Fruit fly (Drosophila melanogaster) whole organism, embryonic: ENCODE measurements around the gene Ugt49B2.

Experiments
- Adf1 ChIP-seq: fragments of 200-800 bp; sonication (Bioruptor generic); IDR thresholded peaks from 2 replicates; pipeline ENCODE4 v1.3.6; 2022; ENCODE audit warnings: missing biosample characterization, missing genetic modification characterization
- BEAF-32 ChIP-seq: fragments of 200-800 bp; sonication (Bioruptor generic); optimal IDR thresholded peaks from 3 replicates; lab custom pipeline; 2017; ENCODE audit warnings: missing biosample characterization, missing genetic modification characterization, mild to moderate bottlenecking, moderate library complexity, missing genetic modification reagents
- CG1024 ChIP-seq: fragments of 200-800 bp; sonication (Bioruptor generic); IDR thresholded peaks from 2 replicates; pipeline ENCODE4 v1.3.6; 2022; ENCODE audit warnings: missing biosample characterization, missing genetic modification characterization
- CG10366 ChIP-seq: fragments of 200-800 bp; sonication (Bioruptor generic); IDR thresholded peaks from 2 replicates; pipeline ENCODE4 v1.3.6; 2022; ENCODE audit warnings: missing biosample characterization, missing genetic modification characterization
- CG10462 ChIP-seq: fragments of 200-800 bp; sonication (Bioruptor generic); optimal IDR thresholded peaks from 2 replicates; lab custom pipeline; 2016; ENCODE audit warnings: missing biosample characterization, missing genetic modification characterization
- CG11456 ChIP-seq: fragments of 200-800 bp; sonication (Bioruptor generic); IDR thresholded peaks from 3 replicates; pipeline ENCODE4 v1.3.6; 2022; ENCODE audit warnings: missing biosample characterization, missing genetic modification characterization
- CG12769 ChIP-seq: fragments of 200-800 bp; sonication (Bioruptor generic); optimal IDR thresholded peaks from 2 replicates; lab custom pipeline; 2019; ENCODE audit warnings: missing biosample characterization, mild to moderate bottlenecking, missing genetic modification characterization, moderate library complexity
- CG14965 ChIP-seq: fragments of 200-800 bp; sonication (Bioruptor generic); optimal IDR thresholded peaks from 2 replicates; lab custom pipeline; 2016; ENCODE audit warnings: missing biosample characterization, missing genetic modification characterization, borderline replicate concordance
- CG15514 ChIP-seq: fragments of 200-800 bp; sonication (Bioruptor generic); optimal IDR thresholded peaks from 3 replicates; lab custom pipeline; 2017; ENCODE audit warnings: missing biosample characterization, missing genetic modification characterization, mild to moderate bottlenecking, moderate library complexity, missing genetic modification reagents
- CG15601 ChIP-seq: fragments of 200-800 bp; sonication (Bioruptor generic); optimal IDR thresholded peaks from 3 replicates; lab custom pipeline; 2019; ENCODE audit warnings: missing biosample characterization, mild to moderate bottlenecking, missing genetic modification characterization, moderate library complexity
- CG15696 ChIP-seq: fragments of 200-800 bp; sonication (Bioruptor generic); optimal IDR thresholded peaks from 2 replicates; lab custom pipeline; 2019; ENCODE audit warnings: missing biosample characterization, mild to moderate bottlenecking, missing genetic modification characterization, moderate library complexity
- CG2875 ChIP-seq: fragments of 200-800 bp; sonication (Bioruptor generic); optimal IDR thresholded peaks from 2 replicates; lab custom pipeline; 2017; ENCODE audit warnings: missing biosample characterization, mild to moderate bottlenecking, missing genetic modification characterization, missing genetic modification reagents
- CG2889 ChIP-seq: fragments of 200-800 bp; sonication (Bioruptor generic); IDR thresholded peaks from 3 replicates; pipeline ENCODE4 v1.3.6; 2022; ENCODE audit warnings: missing biosample characterization, missing genetic modification characterization
- CG34224 ChIP-seq: fragments of 200-800 bp; sonication (Bioruptor generic); IDR thresholded peaks from 3 replicates; pipeline ENCODE4 v1.3.6; 2022; ENCODE audit warnings: missing biosample characterization, missing genetic modification characterization; ENCODE audit not compliant: partially characterized antibody
- CG34376 ChIP-seq: fragments of 200-800 bp; sonication (Bioruptor generic); optimal IDR thresholded peaks from 2 replicates; lab custom pipeline; 2018; ENCODE audit warnings: missing biosample characterization, mild to moderate bottlenecking, missing genetic modification characterization
- CG4707 ChIP-seq: fragments of 200-800 bp; sonication (Bioruptor generic); optimal IDR thresholded peaks from 2 replicates; lab custom pipeline; 2018; ENCODE audit warnings: missing biosample characterization, mild to moderate bottlenecking, missing genetic modification characterization, moderate library complexity
- CG4854 ChIP-seq: fragments of 200-800 bp; sonication (Bioruptor generic); optimal IDR thresholded peaks from 2 replicates; lab custom pipeline; 2016; ENCODE audit warnings: missing biosample characterization, missing genetic modification characterization, inconsistent platforms
- CG5180 ChIP-seq: fragments of 200-800 bp; sonication (Bioruptor generic); optimal IDR thresholded peaks from 3 replicates; lab custom pipeline; 2017; ENCODE audit warnings: missing biosample characterization, missing genetic modification characterization, mild to moderate bottlenecking, moderate library complexity, missing genetic modification reagents
- CG9932 ChIP-seq: fragments of 200-800 bp; sonication (Bioruptor generic); IDR thresholded peaks from 2 replicates; pipeline ENCODE4 v1.3.6; 2022; ENCODE audit warnings: missing biosample characterization, missing genetic modification characterization
- Dad ChIP-seq: fragments of 200-800 bp; sonication (Bioruptor generic); optimal IDR thresholded peaks from 3 replicates; lab custom pipeline; 2016; ENCODE audit warnings: missing biosample characterization, missing genetic modification characterization
- Dll ChIP-seq: fragments of 200-800 bp; sonication (Bioruptor generic); IDR thresholded peaks from 4 replicates; pipeline ENCODE4 v1.3.6; 2022; ENCODE audit warnings: missing biosample characterization, missing genetic modification characterization; ENCODE audit not compliant: partially characterized antibody
- Doc3 ChIP-seq: fragments of 200-800 bp; sonication (Bioruptor generic); IDR thresholded peaks from 3 replicates; pipeline ENCODE4 v1.3.6; 2022; ENCODE audit warnings: missing biosample characterization, missing genetic modification characterization; ENCODE audit not compliant: partially characterized antibody
- HLH54F ChIP-seq: fragments of 200-800 bp; sonication (Bioruptor generic); optimal IDR thresholded peaks from 3 replicates; lab custom pipeline; 2016; ENCODE audit warnings: missing biosample characterization, missing genetic modification characterization
- Mad ChIP-seq: fragments of 200-800 bp; sonication (Bioruptor generic); optimal IDR thresholded peaks from 2 replicates; lab custom pipeline; 2016; ENCODE audit warnings: missing biosample characterization, missing genetic modification characterization
- Nf-YC ChIP-seq: fragments of 200-800 bp; optimal IDR thresholded peaks from 3 replicates; lab custom pipeline; 2019; ENCODE audit warnings: missing biosample characterization, mild to moderate bottlenecking, missing genetic modification characterization, moderate library complexity
- Ptx1 ChIP-seq: fragments of 200-800 bp; sonication (Bioruptor generic); IDR thresholded peaks from 2 replicates; pipeline ENCODE4 v1.3.6; 2022; ENCODE audit warnings: missing biosample characterization, missing genetic modification characterization
- Ravus ChIP-seq: fragments of 200-800 bp; sonication (Bioruptor generic); IDR thresholded peaks from 2 replicates; pipeline ENCODE4 v1.3.6; 2022; ENCODE audit warnings: missing biosample characterization, missing genetic modification characterization
- Ssrp ChIP-seq: fragments of 200-800 bp; sonication (Bioruptor generic); optimal IDR thresholded peaks from 2 replicates; lab custom pipeline; 2018; ENCODE audit warnings: missing biosample characterization, mild to moderate bottlenecking, missing genetic modification characterization, moderate library complexity
- chinmo ChIP-seq: fragments of 200-800 bp; sonication (Bioruptor generic); IDR thresholded peaks from 4 replicates; pipeline ENCODE4 v1.3.6; 2022; ENCODE audit warnings: missing biosample characterization, missing genetic modification characterization; ENCODE audit not compliant: partially characterized antibody
- cwo ChIP-seq: fragments of 200-800 bp; sonication (Bioruptor generic); optimal IDR thresholded peaks from 3 replicates; lab custom pipeline; 2017; ENCODE audit warnings: missing biosample characterization, missing genetic modification characterization, mild to moderate bottlenecking, moderate library complexity, missing genetic modification reagents
- dpn ChIP-seq, 2 experiments: fragments of 200-800 bp; sonication (Bioruptor generic); optimal IDR thresholded peaks; 3 replicates each; lab custom pipeline; 2016; ENCODE audit warnings: missing biosample characterization in 2 of 2, missing genetic modification characterization in 2 of 2
- ftz-f1 ChIP-seq: fragments of 200-800 bp; sonication (Bioruptor generic); optimal IDR thresholded peaks from 2 replicates; lab custom pipeline; 2016; ENCODE audit warnings: missing biosample characterization, missing genetic modification characterization
- grn ChIP-seq: fragments of 200-800 bp; sonication (Bioruptor generic); optimal IDR thresholded peaks from 3 replicates; lab custom pipeline; 2017; ENCODE audit warnings: missing biosample characterization, missing genetic modification characterization
- lbe ChIP-seq: fragments of 200-800 bp; sonication (Bioruptor generic); optimal IDR thresholded peaks from 2 replicates; lab custom pipeline; 2016; ENCODE audit warnings: missing biosample characterization, mild to moderate bottlenecking, missing genetic modification characterization
- luna ChIP-seq: fragments of 200-800 bp; sonication (Bioruptor generic); optimal IDR thresholded peaks from 2 replicates; lab custom pipeline; 2016; ENCODE audit warnings: missing biosample characterization, missing genetic modification characterization
- mld ChIP-seq: fragments of 200-800 bp; sonication (Bioruptor generic); IDR thresholded peaks from 3 replicates; pipeline ENCODE4 v1.3.6; 2022; ENCODE audit warnings: missing biosample characterization, missing genetic modification characterization; ENCODE audit not compliant: partially characterized antibody
- nerfin-2 ChIP-seq: fragments of 200-800 bp; sonication (Bioruptor generic); IDR thresholded peaks from 2 replicates; pipeline ENCODE4 v1.3.6; 2022; ENCODE audit warnings: missing biosample characterization, missing genetic modification characterization; ENCODE audit not compliant: partially characterized antibody
- otp ChIP-seq: fragments of 200-800 bp; sonication (Bioruptor generic); IDR thresholded peaks from 3 replicates; pipeline ENCODE4, ENCODE4 v1.3.6; 2022; ENCODE audit warnings: missing biosample characterization, missing genetic modification characterization
- pan ChIP-seq, 4 experiments: fragments of >200 bp in 3 of 4; fragments of 200-800 bp in 1 of 4; sonication (Bioruptor generic) in 1 of 4; optimal IDR thresholded peaks in 3 of 4; IDR thresholded peaks in 1 of 4; 2 replicates each; pipeline versions ENCODE4 v1.3.6 to Lab custom; 2017 to 2022; ENCODE audit warnings: missing biosample characterization in 2 of 4, missing genetic modification characterization in 2 of 4, mixed read lengths in 1 of 4
- pnt ChIP-seq: fragments of 200-800 bp; sonication (Bioruptor generic); optimal IDR thresholded peaks from 3 replicates; lab custom pipeline; 2016; ENCODE audit warnings: missing biosample characterization, missing genetic modification characterization
- prd ChIP-seq, 3 experiments: fragments of >200 bp in 2 of 3; fragments of 200-800 bp in 1 of 3; sonication (Bioruptor generic) in 1 of 3; optimal IDR thresholded peaks in 2 of 3; IDR thresholded peaks in 1 of 3; 2 replicates in 2 of 3; 3 replicates in 1 of 3; pipeline versions ENCODE4 v1.3.6 to Lab custom; 2017 to 2022; ENCODE audit warnings: missing biosample characterization in 1 of 3, missing genetic modification characterization in 1 of 3
- rib ChIP-seq: fragments of 200-800 bp; sonication (Bioruptor generic); IDR thresholded peaks from 2 replicates; pipeline ENCODE4 v1.3.6; 2022; ENCODE audit warnings: missing biosample characterization, missing genetic modification characterization
- salm ChIP-seq: fragments of 200-800 bp; sonication (Bioruptor generic); optimal IDR thresholded peaks from 2 replicates; lab custom pipeline; 2018; ENCODE audit warnings: missing biosample characterization, mild to moderate bottlenecking, missing genetic modification characterization
- sd ChIP-seq: fragments of 200-800 bp; sonication (Bioruptor generic); optimal IDR thresholded peaks from 3 replicates; lab custom pipeline; 2018; ENCODE audit warnings: missing biosample characterization, mild to moderate bottlenecking, missing genetic modification characterization, moderate library complexity
- vnd ChIP-seq: fragments of 200-800 bp; sonication (Bioruptor generic); IDR thresholded peaks from 3 replicates; pipeline ENCODE4 v1.3.6; 2022; ENCODE audit warnings: missing biosample characterization, missing genetic modification characterization; ENCODE audit not compliant: partially characterized antibody
- wek ChIP-seq: fragments of 200-800 bp; sonication (Bioruptor generic); optimal IDR thresholded peaks from 3 replicates; lab custom pipeline; 2018; ENCODE audit warnings: missing biosample characterization, mild to moderate bottlenecking, missing genetic modification characterization, moderate library complexity

Gene Ugt49B2

DNA sequence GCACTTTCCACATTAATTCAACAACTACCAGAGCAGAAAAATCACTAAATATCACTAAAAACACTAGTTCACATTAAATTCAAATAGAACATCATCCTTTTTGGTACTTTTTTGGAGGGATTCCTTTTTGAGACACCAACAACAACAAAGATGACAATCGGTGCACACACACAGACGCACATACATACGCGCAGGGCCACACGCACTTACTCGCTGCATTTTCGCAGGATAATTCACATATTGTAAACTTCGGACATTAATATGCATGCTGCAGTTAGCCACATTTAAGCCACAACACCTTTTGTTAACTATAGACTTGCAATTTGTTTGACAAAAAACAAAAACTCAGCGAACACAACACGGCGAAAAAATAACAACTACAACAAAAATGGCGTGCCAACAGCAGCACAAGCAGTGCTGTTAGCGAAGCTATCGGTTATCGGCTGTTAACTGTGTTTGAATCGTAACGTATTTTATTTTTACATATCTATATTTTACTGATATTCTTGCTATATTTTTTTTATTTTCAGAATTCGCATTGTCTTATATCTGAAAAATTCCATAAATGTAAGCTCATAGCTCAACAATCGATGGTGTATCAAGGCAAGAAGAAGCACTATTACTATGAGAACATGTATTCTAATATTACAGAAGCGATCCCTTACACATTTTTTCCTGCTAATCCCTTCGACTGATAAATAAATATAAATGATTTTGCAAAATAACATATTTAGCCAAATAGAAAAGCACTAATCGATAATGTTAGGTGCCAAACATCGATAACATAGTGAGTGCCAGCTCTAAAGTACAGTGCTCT is 40.0 kb downstream of the Ugt49B2 start (continued):
- TF ChIP-seq CG12769 (tag; lab: Kevin White, UChicago) = no peak
- no peak for TF ChIP-seq CG15514 (GFP tag; lab: Kevin White, UChicago)
- peak; percentile 81 for TF ChIP-seq BEAF-32
- TF ChIP-seq ftz-f1 (GFP tag; lab: Kevin White, UChicago) = no peak
- peak; percentile 70 for TF ChIP-seq vnd (GFP tag; lab: Robert Waterston, UW)
- TF ChIP-seq CG15601 = no peak
- no peak for TF ChIP-seq CG5180 (GFP tag; lab: Kevin White, UChicago)
- no peak for TF ChIP-seq CG2889
- TF ChIP-seq CG2875 (GFP tag; lab: Kevin White, UChicago) = no peak
- TF ChIP-seq CG15696 (tag; lab: Kevin White, UChicago) = no peak
- no peak for TF ChIP-seq sd (tag; lab: Kevin White, UChicago)
- no peak for TF ChIP-seq grn (GFP tag; lab: Kevin White, UChicago)
- no peak for TF ChIP-seq luna (GFP tag; lab: Kevin White, UChicago)
- no peak for TF ChIP-seq prd (optimal IDR thresholded peaks at IDR 0.05; lab: Kevin White, UChicago)
- no peak for TF ChIP-seq prd (GFP tag; IDR thresholded peaks at IDR 0.05; lab: Robert Waterston, UW)
- TF ChIP-seq salm (tag; lab: Kevin White, UChicago) = no peak
- TF ChIP-seq CG34376 (GFP tag; lab: Kevin White, UChicago) = no peak
- no peak for TF ChIP-seq rib (GFP tag; lab: Robert Waterston, UW)
- TF ChIP-seq Mad (GFP tag; lab: Kevin White, UChicago) = no peak
- no peak for TF ChIP-seq Nf-YC (tag; lab: Kevin White, UChicago)
- peak; percentile 80 for TF ChIP-seq Dll (GFP tag; lab: Robert Waterston, UW)
- TF ChIP-seq lbe = peak; percentile 27
- TF ChIP-seq CG14965 = no peak
- peak; percentile 61; the same call in 1 of the 3 replicates for TF ChIP-seq mld
- TF ChIP-seq cwo (GFP tag; lab: Kevin White, UChicago) = no peak
- peak; percentile 61; the same call in 2 of the 3 replicates for TF ChIP-seq CG34224
- TF ChIP-seq Ptx1 = no peak
- TF ChIP-seq wek (GFP tag; lab: Kevin White, UChicago) = no peak
- no peak for TF ChIP-seq CG10462 (GFP tag; lab: Kevin White, UChicago)
- no peak for TF ChIP-seq otp (GFP tag; lab: Robert Waterston, UW)
- no peak for TF ChIP-seq CG4854 (GFP tag; lab: Kevin White, UChicago)
- no peak for TF ChIP-seq CG4707
- 0 out of 2 replicates have a peak, but pooled peaks have one; percentile 9 for TF ChIP-seq nerfin-2
- no peak for TF ChIP-seq CG1024 (GFP tag; lab: Robert Waterston, UW)
- TF ChIP-seq Dad (GFP tag; lab: Kevin White, UChicago) = no peak
- TF ChIP-seq chinmo (GFP tag; lab: Robert Waterston, UW) = peak; percentile 28; the same call in 1 of the 4 replicates
- no peak for TF ChIP-seq Adf1 (GFP tag; lab: Robert Waterston, UW)
- no peak for TF ChIP-seq CG11456 (GFP tag; lab: Robert Waterston, UW)
- TF ChIP-seq CG9932 (GFP tag; lab: Robert Waterston, UW) = no peak
- TF ChIP-seq pan (optimal IDR thresholded peaks at IDR 0.05; lab: Kevin White, UChicago) = no peak
- no peak for TF ChIP-seq pan (GFP tag; optimal IDR thresholded peaks at IDR 0.05 in 1 of 2, IDR thresholded peaks at IDR 0.05 in 1 of 2)
- TF ChIP-seq dpn (GFP tag; optimal IDR thresholded peaks at IDR 0.05; lab: Kevin White, UChicago) = no peak
- no peak for TF ChIP-seq HLH54F (GFP tag; lab: Kevin White, UChicago)
- peak; percentile 45; the same call in 2 of the 3 replicates for TF ChIP-seq Doc3 (GFP tag; lab: Robert Waterston, UW)
- no peak for TF ChIP-seq Ravus (GFP tag; lab: Robert Waterston, UW)
- no peak for TF ChIP-seq CG10366
- no peak for TF ChIP-seq pnt
- TF ChIP-seq Ssrp (tag; lab: Kevin White, UChicago) = no peak
